Worm (Caenorhabditis elegans): ENCODE data around the gene C14C6.5.

The C14C6.5 gene

DNA sequence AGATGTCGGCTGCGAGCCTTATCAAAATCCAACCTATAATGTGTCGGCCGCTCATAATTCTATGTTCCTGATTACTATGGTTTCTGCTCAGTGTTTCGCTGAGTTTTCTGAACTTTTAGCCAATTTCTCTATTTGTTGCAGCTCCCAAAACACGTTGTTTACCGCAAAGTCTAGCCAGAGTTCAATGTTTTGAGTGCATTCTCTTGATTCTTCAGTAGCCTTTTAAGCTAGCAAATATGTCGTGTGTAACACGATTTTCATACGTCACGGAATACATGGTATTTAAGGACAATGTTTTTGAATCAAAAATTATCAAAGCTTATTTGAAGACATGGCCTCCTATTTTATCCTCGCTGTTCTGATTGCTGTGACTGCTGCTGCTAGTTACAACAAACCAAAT lies 31.2 kb upstream of the C14C6.5 start, which contains the start of gene srlf-19:
Gene srlf-19, plus strand, starts transcription at position 301 of the 400 bp plus-strand sequence.
- TF ChIP-seq mdl-1 (tag; optimal IDR thresholded peaks at IDR 0.05): no peak

- TF ChIP-seq lir-3 (tag; optimal IDR thresholded peaks at IDR 0.05; ENCODE audit: poor library complexity): no peak
- no peak for TF ChIP-seq C16A3.4 (tag; optimal IDR thresholded peaks at IDR 0.05)
- no peak for TF ChIP-seq hlh-17 (GFP tag; optimal IDR thresholded peaks at IDR 0.05; ENCODE audit: borderline replicate concordance)
- TF ChIP-seq lsy-2 (tag; optimal IDR thresholded peaks at IDR 0.05): no peak
- TF ChIP-seq efl-3 (GFP tag; optimal IDR thresholded peaks at IDR 0.05): no peak
- TF ChIP-seq nhr-84 (tag; optimal IDR thresholded peaks at IDR 0.05): no peak
- no peak for TF ChIP-seq snpc-4 (tag; optimal IDR thresholded peaks at IDR 0.05)
- TF ChIP-seq nhr-11 (tag; optimal IDR thresholded peaks at IDR 0.05): no peak
- no peak for TF ChIP-seq F16B12.6 (tag; optimal IDR thresholded peaks at IDR 0.05)
- TF ChIP-seq unc-30 (tag; optimal IDR thresholded peaks at IDR 0.05): no peak
- no peak for TF ChIP-seq pag-3 (tag; optimal IDR thresholded peaks at IDR 0.05; ENCODE audit: borderline replicate concordance, insufficient read depth)
- no peak for TF ChIP-seq nhr-237 (tag; optimal IDR thresholded peaks at IDR 0.05)
- TF ChIP-seq vab-15 (tag; optimal IDR thresholded peaks at IDR 0.05): no peak
These were observed 24.0 kb upstream of the C14C6.5 start, which contains the start of gene srh-37 for ce11 chrV:512420-512819. Gene srh-37 (minus strand): TSS chrV:512520.

ce11 chrV:519445-519844 lies 17.0 kb upstream of the C14C6.5 start, which contains the start of gene nhr-210:
Gene nhr-210 (minus strand): TSS chrV:519545.
- TF ChIP-seq C04F5.9 (tag; optimal IDR thresholded peaks at IDR 0.05) (no peak), unc-86 (tag; optimal IDR thresholded peaks at IDR 0.05) (no peak), mdl-1 (tag; optimal IDR thresholded peaks at IDR 0.05) (no peak), jun-1 (tag; optimal IDR thresholded peaks at IDR 0.05) (no peak), ces-1 (GFP tag; optimal IDR thresholded peaks at IDR 0.05) (no peak), pax-3 (tag; optimal IDR thresholded peaks at IDR 0.05) (no peak), ztf-11 (tag; optimal IDR thresholded peaks at IDR 0.05) (no peak), nhr-85 (tag) (peak; percentile 25), efl-1 (optimal IDR thresholded peaks at IDR 0.05) (no peak), efl-1 (GFP tag; optimal IDR thresholded peaks at IDR 0.05 in 1 of 2) (peak in 1 of 2 experiments; percentile 36), unc-98 (GFP tag; IDR thresholded peaks at IDR 0.05) (no peak), egl-27 (tag; optimal IDR thresholded peaks at IDR 0.05) (no peak), xbp-1 (tag; optimal IDR thresholded peaks at IDR 0.05) (no peak)

ce11 chrV:521517-521916 lies 14.9 kb upstream of the C14C6.5 start, which contains the start of gene srw-107:
Gene srw-107 (minus strand): TSS chrV:521617.
- TF ChIP-seq nhr-12 (tag; optimal IDR thresholded peaks at IDR 0.05): no peak
- TF ChIP-seq lin-39 (tag; optimal IDR thresholded peaks at IDR 0.05): no peak
- no peak for TF ChIP-seq grh-1 (GFP tag; IDR thresholded peaks at IDR 0.05)
- TF ChIP-seq tlp-1 (tag; optimal IDR thresholded peaks at IDR 0.05): no peak
- no peak for TF ChIP-seq hlh-4 (tag; optimal IDR thresholded peaks at IDR 0.05)
- TF ChIP-seq hlh-17 (GFP tag; optimal IDR thresholded peaks at IDR 0.05; ENCODE audit: borderline replicate concordance): no peak
- no peak for TF ChIP-seq pag-3 (tag; optimal IDR thresholded peaks at IDR 0.05; ENCODE audit: borderline replicate concordance, insufficient read depth)
- TF ChIP-seq fkh-4 (tag; optimal IDR thresholded peaks at IDR 0.05; ENCODE audit: borderline replicate concordance): no peak
- TF ChIP-seq aly-2 (tag; optimal IDR thresholded peaks at IDR 0.05): no peak
- TF ChIP-seq ztf-11 (tag; optimal IDR thresholded peaks at IDR 0.05): no peak
- no peak for TF ChIP-seq fkh-10 (GFP tag; optimal IDR thresholded peaks at IDR 0.05)
- no peak for TF ChIP-seq lin-15B (tag; optimal IDR thresholded peaks at IDR 0.05)
- no peak for TF ChIP-seq zag-1 (tag; optimal IDR thresholded peaks at IDR 0.05)
- TF ChIP-seq isw-1 (GFP tag; IDR thresholded peaks at IDR 0.05): no peak
- no peak for TF ChIP-seq nhr-71 (tag; optimal IDR thresholded peaks at IDR 0.05)
